Worm (Caenorhabditis elegans) whole organism, midembryonic: ENCODE data around the gene ckb-4.

ENCODE experiments used
- T22C8.4 ChIP-seq: fragments of 200-800 bp; sonication (Bioruptor generic); IDR thresholded peaks from 2 replicates; pipeline ENCODE4 v1.3.6; 2022; ENCODE audit warnings: missing genetic modification characterization, missing compliant biosample characterization
- cog-1 ChIP-seq: sonication (generic microtip); optimal IDR thresholded peaks from 2 replicates; lab custom pipeline; 2016; ENCODE audit warnings: missing genetic modification characterization, missing compliant biosample characterization
- flt-1 ChIP-seq: fragments of 200-800 bp; sonication (Bioruptor generic); IDR thresholded peaks from 2 replicates; pipeline ENCODE4 v1.3.6; 2022; ENCODE audit warnings: missing genetic modification characterization, missing compliant biosample characterization
- klf-2 ChIP-seq: fragments of 200-800 bp; sonication (Bioruptor generic); conservative IDR thresholded peaks from 2 replicates; pipeline ENCODE4 v1.3.6; 2022; ENCODE audit warnings: missing genetic modification reagents, missing genetic modification characterization, missing compliant biosample characterization
- med-1 ChIP-seq: sonication (generic microtip); optimal IDR thresholded peaks from 2 replicates; lab custom pipeline; 2017; ENCODE audit warnings: missing genetic modification characterization, mild to moderate bottlenecking, missing compliant biosample characterization, antibody characterized with exemption, missing genetic modification reagents; ENCODE audit not compliant: insufficient read depth
- ref-1 ChIP-seq: fragments of 200-800 bp; sonication (Bioruptor generic); conservative IDR thresholded peaks from 2 replicates; pipeline ENCODE4 v1.3.6; 2022; ENCODE audit warnings: missing genetic modification reagents, missing genetic modification characterization, missing compliant biosample characterization
- tab-1 ChIP-seq: fragments of 200-800 bp; sonication (Bioruptor generic); IDR thresholded peaks from 2 replicates; pipeline ENCODE4 v1.3.6; 2022; ENCODE audit warnings: missing genetic modification characterization, missing compliant biosample characterization
- ztf-23 ChIP-seq: fragments of 200-800 bp; sonication (Bioruptor generic); IDR thresholded peaks from 2 replicates; pipeline ENCODE4 v1.3.6; 2022; ENCODE audit warnings: missing genetic modification reagents, missing genetic modification characterization, missing compliant biosample characterization
- ztf-29 ChIP-seq: fragments of 200-800 bp; sonication (Bioruptor generic); IDR thresholded peaks from 2 replicates; pipeline ENCODE4 v1.3.6; 2022; ENCODE audit warnings: missing genetic modification reagents, missing genetic modification characterization, missing compliant biosample characterization

Gene ckb-4

ce11 chrV:2139918-2140317 is 30.7 kb upstream of the ckb-4 start, which contains the start of gene F22F7.7:
F22F7.7 (minus strand) TSS chrV:2140042.
- TF ChIP-seq ref-1 (GFP tag; lab: Robert Waterston, UW), result no peak

ce11 chrV:2138287-2138686 is 29.1 kb upstream of the ckb-4 start:
- TF ChIP-seq ref-1 (GFP tag; lab: Robert Waterston, UW) (no peak), klf-2 (no peak), tab-1 (GFP tag; lab: Robert Waterston, UW) (no peak), ztf-23 (GFP tag; lab: Robert Waterston, UW) (no peak), T22C8.4 (no peak), cog-1 (tag; lab: Kevin White, UChicago) (no peak), flt-1 (GFP tag; lab: Robert Waterston, UW) (no peak), med-1 (GFP tag; lab: Kevin White, UChicago) (no peak), ztf-29 (GFP tag; lab: Robert Waterston, UW) (no peak)

- TF ChIP-seq med-1 (GFP tag; lab: Kevin White, UChicago), result no peak
- no peak for TF ChIP-seq tab-1 (GFP tag; lab: Robert Waterston, UW)
- no peak for TF ChIP-seq ref-1 (GFP tag; lab: Robert Waterston, UW)
- TF ChIP-seq T22C8.4, result no peak
- TF ChIP-seq cog-1 (tag; lab: Kevin White, UChicago), result no peak
- no peak for TF ChIP-seq ztf-23 (GFP tag; lab: Robert Waterston, UW)
- TF ChIP-seq klf-2, result no peak
- no peak for TF ChIP-seq flt-1 (GFP tag; lab: Robert Waterston, UW)
- no peak for TF ChIP-seq ztf-29 (GFP tag; lab: Robert Waterston, UW)
Observed at ce11 chrV:2137010-2137409, 27.8 kb upstream of the ckb-4 start.

- TF ChIP-seq med-1 (GFP tag; lab: Kevin White, UChicago) (no peak), klf-2 (no peak), flt-1 (GFP tag; lab: Robert Waterston, UW) (no peak), ztf-23 (GFP tag; lab: Robert Waterston, UW) (no peak), tab-1 (GFP tag; lab: Robert Waterston, UW) (no peak), T22C8.4 (no peak), ztf-29 (GFP tag; lab: Robert Waterston, UW) (no peak), ref-1 (GFP tag; lab: Robert Waterston, UW) (no peak), cog-1 (tag; lab: Kevin White, UChicago) (no peak)
Observed at ce11 chrV:2135323-2135722, 26.1 kb upstream of the ckb-4 start.

ce11 chrV:2134340-2134739 is 25.1 kb upstream of the ckb-4 start:
- TF ChIP-seq ref-1 (GFP tag; lab: Robert Waterston, UW) (no peak), med-1 (GFP tag; lab: Kevin White, UChicago) (no peak), klf-2 (no peak), cog-1 (tag; lab: Kevin White, UChicago) (no peak), flt-1 (GFP tag; lab: Robert Waterston, UW) (no peak), ztf-29 (GFP tag; lab: Robert Waterston, UW) (no peak)

ce11 chrV:2133512-2133911 is 24.3 kb upstream of the ckb-4 start:
- TF ChIP-seq cog-1 (tag; lab: Kevin White, UChicago), result no peak
- no peak for TF ChIP-seq ztf-29 (GFP tag; lab: Robert Waterston, UW)
- TF ChIP-seq flt-1 (GFP tag; lab: Robert Waterston, UW), result no peak

- TF ChIP-seq flt-1 (GFP tag; lab: Robert Waterston, UW) (no peak), tab-1 (GFP tag; lab: Robert Waterston, UW) (no peak), ztf-23 (GFP tag; lab: Robert Waterston, UW) (0 out of 2 replicates have a peak, but pooled peaks have one; percentile 17), klf-2 (no peak)
Observed at ce11 chrV:2132675-2133074, 23.4 kb upstream of the ckb-4 start.

ce11 chrV:2126996-2127585 is 17.9 kb upstream of the ckb-4 start, which contains the start of gene ldp-1:
ldp-1 (plus strand) TSS chrV:2127535.
- no peak for TF ChIP-seq ref-1 (GFP tag; lab: Robert Waterston, UW)
- TF ChIP-seq cog-1 (tag; lab: Kevin White, UChicago), result peak; percentile 49
- no peak for TF ChIP-seq ztf-29 (GFP tag; lab: Robert Waterston, UW)
- TF ChIP-seq T22C8.4, result 0 out of 2 replicates have a peak, but pooled peaks have one; percentile 3
- TF ChIP-seq med-1 (GFP tag; lab: Kevin White, UChicago), result no peak
- peak; percentile 22; the same call in 1 of the 2 replicates for TF ChIP-seq flt-1 (GFP tag; lab: Robert Waterston, UW)
- TF ChIP-seq tab-1 (GFP tag; lab: Robert Waterston, UW), result no peak

- TF ChIP-seq cog-1 (tag; lab: Kevin White, UChicago) (no peak), tab-1 (GFP tag; lab: Robert Waterston, UW) (no peak), T22C8.4 (0 out of 2 replicates have a peak, but pooled peaks have one; percentile 19)
Observed at ce11 chrV:2126554-2126953, 17.3 kb upstream of the ckb-4 start.

- no peak for TF ChIP-seq ztf-23 (GFP tag; lab: Robert Waterston, UW)
- TF ChIP-seq tab-1 (GFP tag; lab: Robert Waterston, UW), result no peak
- TF ChIP-seq T22C8.4, result no peak
- no peak for TF ChIP-seq ztf-29 (GFP tag; lab: Robert Waterston, UW)
Observed at ce11 chrV:2123164-2123563, 13.9 kb upstream of the ckb-4 start.

ce11 chrV:2122517-2122916 is 13.3 kb upstream of the ckb-4 start, which contains the start of gene F22F7.2:
F22F7.2 (plus strand) TSS chrV:2122782.
- TF ChIP-seq T22C8.4, result no peak
- no peak for TF ChIP-seq med-1 (GFP tag; lab: Kevin White, UChicago)
